Worm (Caenorhabditis elegans): Measurements from ENCODE around the gene tsp-14.

Gene tsp-14

ce11 chrX:4818252-4818651 lies 58.5 kb downstream of the tsp-14 start, which contains the start of gene R08E3.3:
TSS of gene R08E3.3 (plus strand) at chrX:4818593.
- TF ChIP-seq Y48G9A.11 (GFP tag; IDR thresholded peaks at IDR 0.05) (no peak), ces-1 (GFP tag; optimal IDR thresholded peaks at IDR 0.05) (no peak), ceh-28 (tag; optimal IDR thresholded peaks at IDR 0.05) (no peak), mep-1 (tag; optimal IDR thresholded peaks at IDR 0.05) (peak; percentile 39), ZK546.5 (tag; optimal IDR thresholded peaks at IDR 0.05) (no peak), T20F7.1 (GFP tag; optimal IDR thresholded peaks at IDR 0.05) (no peak), daf-16 (GFP tag; optimal IDR thresholded peaks at IDR 0.05) (no peak), daf-16 (tag; optimal IDR thresholded peaks at IDR 0.05) (peak; percentile 85), rbr-2 (tag; optimal IDR thresholded peaks at IDR 0.05) (no peak), pha-4 (GFP tag; IDR thresholded peaks at IDR 0.05) (no peak), pha-4 (tag; optimal IDR thresholded peaks at IDR 0.05) (no peak), hlh-30 (tag; optimal IDR thresholded peaks at IDR 0.05; ENCODE audit: insufficient read depth) (peak; percentile 33), attf-4 (tag; optimal IDR thresholded peaks at IDR 0.05) (no peak), Y105C5A.15 (GFP tag; IDR thresholded peaks at IDR 0.05) (no peak), dmd-6 (GFP tag; IDR thresholded peaks at IDR 0.05) (no peak), gei-8 (GFP tag; optimal IDR thresholded peaks at IDR 0.05) (no peak), mes-2 (tag; optimal IDR thresholded peaks at IDR 0.05; ENCODE audit: poor library complexity, severe bottlenecking) (peak; percentile 24), lsy-2 (tag; optimal IDR thresholded peaks at IDR 0.05) (peak; percentile 72 to 98), hmg-1.1 (GFP tag; IDR thresholded peaks at IDR 0.05) (0 out of 2 replicates have a peak, but pooled peaks have one; percentile 30), nhr-77 (tag; optimal IDR thresholded peaks at IDR 0.05) (no peak), Y5F2A.4 (GFP tag; optimal IDR thresholded peaks at IDR 0.05) (no peak), dve-1 (tag; optimal IDR thresholded peaks at IDR 0.05; ENCODE audit: insufficient read depth) (peak; percentile 56), cey-2 (tag; optimal IDR thresholded peaks at IDR 0.05; ENCODE audit: borderline replicate concordance, insufficient read depth) (no peak), nhr-28 (tag; optimal IDR thresholded peaks at IDR 0.05) (peak; percentile 26), hif-1 (tag; optimal IDR thresholded peaks at IDR 0.05) (no peak)
